Fruit fly (Drosophila melanogaster) whole organism: ENCODE data around the gene pins.

Source experiments
- CG8478 ChIP-seq: fragments of >200 bp; optimal IDR thresholded peaks from 2 replicates; lab custom pipeline; 2018; ENCODE audit warnings: inconsistent platforms
- Dll ChIP-seq: fragments of >200 bp; optimal IDR thresholded peaks from 2 replicates; lab custom pipeline; 2017
- EcR ChIP-seq, 2 experiments: fragments of >200 bp; optimal IDR thresholded peaks; 2 replicates each; lab custom pipeline; 2017; ENCODE audit warnings: missing biosample characterization in 2 of 2, missing genetic modification characterization in 2 of 2, missing genetic modification reagents in 2 of 2
- pan ChIP-seq: fragments of >200 bp; optimal IDR thresholded peaks from 2 replicates; lab custom pipeline; 2017
- psq ChIP-seq: fragments of >200 bp; optimal IDR thresholded peaks from 2 replicates; lab custom pipeline; 2017
- usp ChIP-seq: fragments of >200 bp; optimal IDR thresholded peaks from 2 replicates; lab custom pipeline; 2017; ENCODE audit warnings: missing biosample characterization, missing genetic modification characterization, mixed read lengths

pins gene

DNA sequence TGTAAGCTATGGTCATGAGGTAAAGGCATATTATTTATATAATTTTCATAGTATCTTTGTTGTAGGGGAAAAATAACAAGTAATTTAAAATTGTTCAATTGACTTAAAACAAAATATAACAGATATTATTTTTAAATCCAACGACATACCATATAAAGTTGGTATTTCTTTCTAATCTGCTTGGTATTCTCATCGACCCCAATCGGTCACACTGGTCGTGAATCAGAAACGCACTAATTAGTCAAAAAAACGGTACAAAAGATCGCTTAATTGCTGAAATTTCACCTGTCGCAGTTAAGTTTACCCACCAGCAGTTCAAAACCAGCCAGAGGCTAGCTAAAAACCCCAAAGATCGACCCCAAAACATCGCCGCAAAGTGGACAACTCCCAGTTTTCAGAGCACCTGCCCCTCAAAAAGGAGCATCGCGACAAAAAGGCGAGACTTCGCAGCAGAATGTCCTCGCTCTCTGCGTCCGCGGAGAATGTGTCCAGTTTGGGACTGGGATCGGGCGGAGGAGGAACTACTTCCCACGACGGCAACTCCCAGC, at the start of gene pins:
TSS of gene pins (plus strand) at position 207 of the 548 bp plus-strand sequence.
- TF ChIP-seq pan (no peak), EcR (GFP tag; optimal IDR thresholded peaks at IDR 0.05; lab: Kevin White, UChicago) (no peak), usp (GFP tag; lab: Kevin White, UChicago) (no peak), Dll (lab: Kevin White, UChicago) (no peak), CG8478 (lab: Kevin White, UChicago) (no peak), psq (lab: Kevin White, UChicago) (no peak)

DNA sequence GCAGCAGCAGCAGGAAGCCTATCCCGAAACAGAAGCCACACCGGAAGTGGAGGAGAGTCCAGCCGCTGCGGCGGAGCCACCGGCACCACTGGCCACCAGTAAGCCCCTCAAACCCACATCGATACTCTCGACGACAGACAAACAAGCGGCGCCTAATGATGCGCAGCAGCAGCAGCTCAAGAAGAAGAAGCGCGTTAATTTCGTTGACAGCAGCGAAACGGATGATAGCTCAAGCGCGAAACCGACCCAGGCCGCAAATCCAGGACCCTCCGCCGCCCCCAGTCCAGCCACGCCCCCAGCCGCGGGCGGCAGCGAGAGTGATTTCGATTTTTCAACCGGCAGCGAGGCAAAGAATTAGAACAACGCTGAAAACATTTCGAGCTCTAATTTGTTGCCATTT, 49.4 kb upstream of the pins start:
- no peak for TF ChIP-seq pan
- no peak for TF ChIP-seq CG8478 (lab: Kevin White, UChicago)
- no peak for TF ChIP-seq Dll (lab: Kevin White, UChicago)
- TF ChIP-seq EcR (GFP tag; optimal IDR thresholded peaks at IDR 0.05; lab: Kevin White, UChicago): no peak
- TF ChIP-seq usp (GFP tag; lab: Kevin White, UChicago): no peak
- no peak for TF ChIP-seq psq (lab: Kevin White, UChicago)

DNA sequence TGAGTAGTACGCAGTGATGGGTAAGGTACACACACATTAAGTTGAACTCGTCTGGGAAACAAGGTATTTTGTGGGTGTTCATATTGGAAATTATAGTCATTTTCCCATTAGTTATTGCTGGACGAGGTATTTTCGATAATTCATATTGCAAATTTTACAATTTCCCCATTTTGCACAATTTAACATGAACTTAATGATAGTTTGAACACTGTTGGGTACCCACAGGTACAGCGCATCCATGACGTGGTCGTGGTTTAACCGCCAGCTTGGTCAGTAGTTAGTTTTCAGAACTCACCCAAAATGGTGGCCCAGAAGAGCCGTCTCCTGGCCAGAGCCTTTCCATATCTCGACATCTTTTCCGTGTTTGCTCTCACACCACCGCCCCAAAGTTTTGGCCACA, 40.4 kb upstream of the pins start, which contains the start of gene Gr98b:
TSS of gene Gr98b (plus strand) at position 301 of the 400 bp plus-strand sequence.
- no peak for TF ChIP-seq psq (lab: Kevin White, UChicago)
- no peak for TF ChIP-seq CG8478 (lab: Kevin White, UChicago)
- no peak for TF ChIP-seq pan
- no peak for TF ChIP-seq EcR (GFP tag; optimal IDR thresholded peaks at IDR 0.05; lab: Kevin White, UChicago)
- TF ChIP-seq Dll (lab: Kevin White, UChicago): no peak
- TF ChIP-seq usp (GFP tag; lab: Kevin White, UChicago): no peak

DNA sequence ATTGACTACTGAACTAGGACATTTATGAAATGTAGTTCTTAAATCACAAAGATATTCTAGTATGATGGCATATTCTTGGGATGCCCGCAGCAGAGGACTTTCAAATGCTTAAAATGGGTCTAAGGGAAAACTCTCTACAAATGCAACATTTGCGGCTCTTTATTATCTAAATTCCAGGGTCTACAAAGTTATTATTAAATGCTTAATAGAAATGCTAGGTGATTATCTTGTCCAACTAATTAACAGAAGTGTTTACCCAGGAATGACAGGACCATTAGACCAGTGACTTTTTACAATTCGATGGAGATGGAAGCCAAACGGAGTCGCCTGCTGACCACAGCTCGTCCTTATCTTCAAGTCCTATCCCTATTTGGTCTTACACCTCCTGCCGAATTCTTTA, 38.5 kb upstream of the pins start, which contains the start of gene Gr98c:
TSS of gene Gr98c (plus strand) at position 301 of the 400 bp plus-strand sequence.
- TF ChIP-seq pan (no peak), CG8478 (lab: Kevin White, UChicago) (no peak), Dll (lab: Kevin White, UChicago) (no peak), EcR (GFP tag; optimal IDR thresholded peaks at IDR 0.05; lab: Kevin White, UChicago) (no peak), psq (lab: Kevin White, UChicago) (no peak), usp (GFP tag; lab: Kevin White, UChicago) (no peak)

DNA sequence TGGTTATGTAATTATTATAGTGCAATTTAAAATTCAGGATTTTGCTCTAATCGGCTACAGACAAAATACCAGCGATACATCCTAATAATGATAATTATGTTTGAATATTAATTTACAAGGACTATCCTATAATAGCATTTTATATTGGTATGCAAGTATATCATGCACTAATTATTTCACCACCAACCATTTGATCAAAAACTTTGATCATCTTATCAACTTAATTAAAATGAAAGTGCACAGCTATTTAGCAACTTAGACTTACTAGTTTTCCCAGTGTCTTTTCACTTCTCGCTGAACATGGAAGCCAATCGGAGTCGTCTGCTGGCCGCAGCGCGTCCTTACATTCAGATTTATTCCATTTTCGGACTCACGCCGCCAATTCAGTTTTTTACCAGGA, 36.9 kb upstream of the pins start, which contains the start of gene Gr98d:
TSS of gene Gr98d (plus strand) at position 301 of the 400 bp plus-strand sequence.
- TF ChIP-seq Dll (lab: Kevin White, UChicago) (no peak), pan (no peak), usp (GFP tag; lab: Kevin White, UChicago) (no peak), psq (lab: Kevin White, UChicago) (no peak), EcR (GFP tag; optimal IDR thresholded peaks at IDR 0.05; lab: Kevin White, UChicago) (no peak), CG8478 (lab: Kevin White, UChicago) (no peak)

DNA sequence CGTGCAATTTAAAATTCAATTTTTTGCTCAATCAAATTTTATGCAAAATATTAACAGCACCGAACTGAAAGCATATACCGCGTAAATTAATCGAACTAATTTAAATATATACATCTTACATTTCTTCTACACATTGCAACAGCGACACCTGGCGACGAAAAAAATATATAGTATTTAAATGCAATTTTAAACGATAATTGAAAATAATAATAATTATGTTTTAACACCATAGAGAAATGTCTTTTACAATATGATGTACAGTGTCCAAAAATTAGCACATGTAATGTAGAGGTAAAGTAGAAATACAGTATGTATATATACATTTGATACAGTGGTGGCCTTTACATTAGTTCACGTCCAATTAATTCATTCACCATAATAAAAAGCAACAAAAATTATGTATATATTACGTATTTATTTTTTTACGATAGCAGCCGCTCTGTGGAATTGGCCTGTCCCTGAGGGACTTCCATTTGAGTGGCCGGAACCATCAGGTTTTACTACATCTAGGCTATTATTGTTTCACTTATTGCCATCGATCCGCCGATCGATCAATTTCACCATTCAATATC, 35.2 kb upstream of the pins start:
- no peak for TF ChIP-seq usp (GFP tag; lab: Kevin White, UChicago)
- TF ChIP-seq psq (lab: Kevin White, UChicago): no peak
- no peak for TF ChIP-seq CG8478 (lab: Kevin White, UChicago)
- no peak for TF ChIP-seq Dll (lab: Kevin White, UChicago)
- TF ChIP-seq pan: no peak
- TF ChIP-seq EcR (GFP tag; optimal IDR thresholded peaks at IDR 0.05; lab: Kevin White, UChicago): no peak

DNA sequence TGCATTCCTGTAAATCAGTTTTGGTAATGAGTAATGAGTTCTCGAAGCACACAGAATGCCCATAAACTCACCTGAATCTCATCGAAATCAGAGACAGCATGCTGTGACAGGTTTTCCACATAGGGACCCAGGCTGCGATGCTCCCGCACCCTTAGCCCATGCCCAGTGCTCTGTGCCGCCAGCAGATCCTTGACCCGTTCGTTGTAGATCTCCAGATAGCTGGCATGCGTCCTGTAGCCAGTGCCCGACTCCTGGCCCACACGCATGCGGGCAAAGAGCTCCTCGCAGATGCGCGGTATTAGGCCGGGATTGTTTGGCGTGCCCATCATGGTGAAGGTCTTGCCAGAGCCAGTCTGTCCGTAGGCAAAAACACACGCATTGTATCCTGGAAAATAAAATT, 29.9 kb upstream of the pins start:
- TF ChIP-seq psq (lab: Kevin White, UChicago) (no peak), usp (GFP tag; lab: Kevin White, UChicago) (no peak), CG8478 (lab: Kevin White, UChicago) (no peak), EcR (GFP tag; optimal IDR thresholded peaks at IDR 0.05; lab: Kevin White, UChicago) (no peak), Dll (lab: Kevin White, UChicago) (no peak), pan (no peak)

DNA sequence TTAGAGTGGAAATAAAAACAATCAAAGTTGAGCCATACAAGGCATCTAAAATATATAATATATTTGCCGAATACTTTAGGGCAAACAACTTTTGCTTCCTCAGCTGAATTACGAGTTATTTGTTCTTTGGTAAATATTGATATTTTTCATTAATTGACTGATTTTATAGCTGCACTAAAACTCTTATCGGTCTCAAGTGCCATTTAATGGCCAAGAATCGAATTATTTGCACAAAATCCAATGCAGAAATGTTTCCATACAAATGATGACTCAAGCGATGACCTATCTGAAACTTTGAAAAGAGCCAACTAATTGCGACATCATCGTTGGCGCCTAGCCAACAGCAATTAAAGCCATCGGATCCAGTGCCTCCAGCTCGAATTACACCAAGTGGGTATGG, 29.3 kb upstream of the pins start:
- TF ChIP-seq CG8478 (lab: Kevin White, UChicago) (no peak), pan (no peak), psq (lab: Kevin White, UChicago) (no peak), usp (GFP tag; lab: Kevin White, UChicago) (no peak)

DNA sequence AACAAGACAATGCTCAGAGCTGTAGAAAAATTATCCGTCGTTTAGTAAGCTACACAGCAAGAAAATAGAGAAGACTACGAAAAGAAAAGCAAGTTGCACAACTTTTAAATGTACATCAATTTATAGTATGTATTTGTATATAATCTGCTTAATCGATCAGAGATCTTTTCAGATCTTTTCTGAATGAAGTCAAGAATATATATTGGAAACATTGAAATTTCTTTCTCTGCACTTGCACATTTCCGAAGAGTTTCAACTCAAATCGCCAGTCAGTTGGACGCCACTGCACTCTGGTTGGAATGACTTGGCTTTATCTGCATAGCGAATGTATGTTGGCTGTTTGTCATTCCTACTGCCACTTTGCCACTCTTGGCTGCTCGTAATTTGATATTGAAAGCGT, 28.7 kb upstream of the pins start:
- TF ChIP-seq psq (lab: Kevin White, UChicago) (no peak), CG8478 (lab: Kevin White, UChicago) (no peak)

DNA sequence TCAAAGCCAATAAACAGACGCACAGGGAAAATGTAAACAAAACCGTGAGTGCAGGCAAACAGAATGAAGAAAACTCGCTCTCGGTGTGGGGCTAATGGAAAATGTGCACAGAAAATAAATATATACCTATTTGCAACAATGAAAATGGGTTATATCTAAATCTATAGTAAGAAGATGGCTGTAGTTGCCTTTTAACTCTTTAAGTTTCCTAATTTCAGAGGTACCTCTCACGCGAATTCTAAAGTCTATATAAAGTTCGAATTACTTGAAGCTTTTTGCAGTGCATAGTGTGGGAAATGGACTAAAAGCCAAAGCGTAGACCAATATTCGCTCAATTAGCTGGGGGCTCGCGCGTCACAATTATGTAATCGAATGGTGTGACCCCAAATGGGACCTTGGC, 27.7 kb upstream of the pins start:
- TF ChIP-seq CG8478 (lab: Kevin White, UChicago) (no peak), Dll (lab: Kevin White, UChicago) (no peak), pan (no peak), usp (GFP tag; lab: Kevin White, UChicago) (no peak), EcR (GFP tag; optimal IDR thresholded peaks at IDR 0.05; lab: Kevin White, UChicago) (no peak), psq (lab: Kevin White, UChicago) (no peak)

DNA sequence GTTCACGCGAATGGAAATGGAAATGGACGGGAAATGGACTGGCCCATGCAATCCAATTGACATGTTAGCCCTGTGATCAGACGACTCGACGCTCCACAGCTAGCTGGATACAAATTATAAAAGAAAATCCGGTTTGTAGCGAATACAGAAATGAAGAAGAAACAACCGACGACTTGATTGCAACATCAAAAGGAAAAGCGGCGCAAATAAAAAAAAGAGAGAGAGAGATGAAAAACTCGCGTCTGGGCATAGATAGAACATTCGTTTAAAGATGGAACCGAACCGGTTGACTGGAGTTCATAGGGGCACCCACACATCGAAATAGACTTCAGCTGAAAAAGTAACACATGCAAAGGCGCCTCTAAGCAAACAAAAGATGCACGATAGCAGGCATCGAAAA, 26.8 kb upstream of the pins start:
- no peak for TF ChIP-seq EcR (GFP tag; optimal IDR thresholded peaks at IDR 0.05; lab: Kevin White, UChicago)
- TF ChIP-seq CG8478 (lab: Kevin White, UChicago): no peak
- no peak for TF ChIP-seq Dll (lab: Kevin White, UChicago)
- no peak for TF ChIP-seq psq (lab: Kevin White, UChicago)
- no peak for TF ChIP-seq pan
- TF ChIP-seq usp (GFP tag; lab: Kevin White, UChicago): no peak

DNA sequence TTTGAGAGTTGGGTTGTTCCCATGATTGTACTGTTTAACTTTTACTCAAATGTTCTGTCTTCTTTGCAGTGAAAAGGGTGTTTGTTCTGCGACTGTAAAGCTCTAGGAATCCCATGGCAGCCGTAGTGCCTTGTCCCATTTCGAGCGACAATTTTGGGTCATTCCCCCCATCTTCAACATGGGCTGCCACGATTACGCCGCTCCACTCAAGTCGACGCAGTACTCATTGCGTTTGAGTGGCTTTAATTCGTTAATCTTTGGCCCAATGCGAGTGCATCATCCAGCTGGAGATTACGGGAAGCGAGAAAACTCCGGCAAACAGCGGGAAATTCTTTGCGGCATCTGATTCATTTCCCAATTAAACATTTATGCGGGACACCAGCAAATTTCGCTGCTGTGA, 26.2 kb upstream of the pins start:
- TF ChIP-seq psq (lab: Kevin White, UChicago) (no peak), EcR (GFP tag; optimal IDR thresholded peaks at IDR 0.05; lab: Kevin White, UChicago) (no peak)
